Fruit fly (Drosophila melanogaster) whole organism, embryonic: ENCODE measurements around the gene CG12024.

Source experiments
- Adf1 ChIP-seq: fragments of 200-800 bp; sonication (Bioruptor generic); IDR thresholded peaks from 2 replicates; pipeline ENCODE4 v1.3.6; 2022; ENCODE audit warnings: missing biosample characterization, missing genetic modification characterization
- Awh ChIP-seq: fragments of 200-800 bp; sonication (Bioruptor generic); IDR thresholded peaks from 2 replicates; pipeline ENCODE4, ENCODE4 v1.3.6; 2022; ENCODE audit warnings: missing biosample characterization, missing genetic modification characterization
- BtbVII ChIP-seq: fragments of 200-800 bp; sonication (Bioruptor generic); optimal IDR thresholded peaks from 3 replicates; lab custom pipeline; 2017; ENCODE audit warnings: missing biosample characterization, mild to moderate bottlenecking, missing genetic modification characterization
- CG10543 ChIP-seq: fragments of 200-800 bp; sonication (Bioruptor generic); optimal IDR thresholded peaks from 3 replicates; lab custom pipeline; 2017; ENCODE audit warnings: missing biosample characterization, mild to moderate bottlenecking, missing genetic modification characterization, moderate library complexity
- CG10565 ChIP-seq: fragments of 200-800 bp; sonication (Bioruptor generic); optimal IDR thresholded peaks from 3 replicates; lab custom pipeline; 2016; ENCODE audit warnings: missing biosample characterization, mild to moderate bottlenecking, missing genetic modification characterization
- CG11560 ChIP-seq: fragments of 200-800 bp; sonication (Bioruptor generic); IDR thresholded peaks from 3 replicates; pipeline ENCODE4 v1.3.6; 2022; ENCODE audit warnings: missing biosample characterization, missing genetic modification characterization
- CG12071 ChIP-seq: fragments of 200-800 bp; sonication (Bioruptor generic); optimal IDR thresholded peaks from 3 replicates; lab custom pipeline; 2018; ENCODE audit warnings: missing biosample characterization, mild to moderate bottlenecking, missing genetic modification characterization
- CG12219 ChIP-seq: fragments of 200-800 bp; sonication (Bioruptor generic); optimal IDR thresholded peaks from 3 replicates; lab custom pipeline; 2018; ENCODE audit warnings: missing biosample characterization, mild to moderate bottlenecking, missing genetic modification characterization
- CG13123 ChIP-seq: fragments of 200-800 bp; sonication (Bioruptor generic); optimal IDR thresholded peaks from 2 replicates; lab custom pipeline; 2016; ENCODE audit warnings: missing biosample characterization, missing genetic modification characterization
- CG15073 ChIP-seq: fragments of 200-800 bp; sonication (Bioruptor generic); optimal IDR thresholded peaks from 2 replicates; lab custom pipeline; 2016; ENCODE audit warnings: missing biosample characterization, missing genetic modification characterization
- CG16779 ChIP-seq: fragments of 200-800 bp; sonication (Bioruptor generic); IDR thresholded peaks from 2 replicates; pipeline ENCODE4 v1.3.6; 2022; ENCODE audit warnings: missing biosample characterization, missing genetic modification characterization
- CG17829 ChIP-seq: fragments of 200-800 bp; optimal IDR thresholded peaks from 2 replicates; lab custom pipeline; 2019; ENCODE audit warnings: missing biosample characterization, mild to moderate bottlenecking, missing genetic modification characterization, moderate library complexity
- CG18262 ChIP-seq: fragments of 200-800 bp; optimal IDR thresholded peaks from 3 replicates; lab custom pipeline; 2019; ENCODE audit warnings: missing biosample characterization, mild to moderate bottlenecking, missing genetic modification characterization, moderate library complexity
- CG1832 ChIP-seq: fragments of 200-800 bp; sonication (Bioruptor generic); optimal IDR thresholded peaks from 2 replicates; lab custom pipeline; 2017; ENCODE audit warnings: missing biosample characterization, mild to moderate bottlenecking, missing genetic modification characterization, inconsistent platforms
- CG30431 ChIP-seq: fragments of 200-800 bp; sonication (Bioruptor generic); optimal IDR thresholded peaks from 2 replicates; lab custom pipeline; 2017; ENCODE audit warnings: missing biosample characterization, missing genetic modification characterization
- CG31441 ChIP-seq: fragments of 200-800 bp; sonication (Bioruptor generic); IDR thresholded peaks from 2 replicates; pipeline ENCODE4 v1.3.6; 2022; ENCODE audit warnings: missing biosample characterization, missing genetic modification characterization
- CG33213 ChIP-seq: fragments of 200-800 bp; sonication (Bioruptor generic); optimal IDR thresholded peaks from 3 replicates; lab custom pipeline; 2016; ENCODE audit warnings: missing biosample characterization, missing genetic modification characterization
- CG33557 ChIP-seq: fragments of 200-800 bp; sonication (Bioruptor generic); optimal IDR thresholded peaks from 2 replicates; lab custom pipeline; 2019; ENCODE audit warnings: missing biosample characterization, mild to moderate bottlenecking, missing genetic modification characterization, moderate library complexity
- CG4328 ChIP-seq: fragments of 200-800 bp; sonication (Bioruptor generic); optimal IDR thresholded peaks from 3 replicates; lab custom pipeline; 2017; ENCODE audit warnings: missing biosample characterization, missing genetic modification reagents, missing genetic modification characterization
- CG4360 ChIP-seq: fragments of 200-800 bp; sonication (Bioruptor generic); IDR thresholded peaks from 2 replicates; pipeline ENCODE4 v1.3.6; 2022; ENCODE audit warnings: missing biosample characterization, missing genetic modification characterization
- CG4404 ChIP-seq: fragments of 200-800 bp; sonication (Bioruptor generic); IDR thresholded peaks from 2 replicates; pipeline ENCODE4 v1.3.6; 2022; ENCODE audit warnings: missing biosample characterization, missing genetic modification characterization
- CG7786 ChIP-seq: fragments of 200-800 bp; sonication (Bioruptor generic); optimal IDR thresholded peaks from 2 replicates; lab custom pipeline; 2016; ENCODE audit warnings: missing biosample characterization, missing genetic modification characterization
- CG9215 ChIP-seq: fragments of 200-800 bp; sonication (Bioruptor generic); IDR thresholded peaks from 2 replicates; pipeline ENCODE4 v1.3.6; 2022; ENCODE audit warnings: missing biosample characterization, missing genetic modification characterization
- Chrac-16 ChIP-seq: fragments of 200-800 bp; sonication (Bioruptor generic); optimal IDR thresholded peaks from 3 replicates; lab custom pipeline; 2016; ENCODE audit warnings: missing biosample characterization, missing genetic modification characterization
- Dek ChIP-seq: fragments of 200-800 bp; sonication (Bioruptor generic); optimal IDR thresholded peaks from 3 replicates; lab custom pipeline; 2019; ENCODE audit warnings: missing biosample characterization, mild to moderate bottlenecking, missing genetic modification characterization, moderate library complexity
- GATAe ChIP-seq: fragments of 200-800 bp; sonication (Bioruptor generic); conservative IDR thresholded peaks from 2 replicates; pipeline ENCODE4 v1.3.6; 2022; ENCODE audit warnings: missing biosample characterization, missing genetic modification characterization
- H2.0 ChIP-seq: fragments of 200-800 bp; sonication (Bioruptor generic); IDR thresholded peaks from 2 replicates; pipeline ENCODE4 v1.3.6; 2022; ENCODE audit warnings: missing biosample characterization, missing genetic modification characterization
- HLHmδ ChIP-seq: fragments of 200-800 bp; sonication (Bioruptor generic); optimal IDR thresholded peaks from 2 replicates; lab custom pipeline; 2018; ENCODE audit warnings: missing biosample characterization, mild to moderate bottlenecking, missing genetic modification characterization, moderate library complexity
- Jarid2 ChIP-seq: fragments of 200-800 bp; sonication (Bioruptor generic); optimal IDR thresholded peaks from 3 replicates; lab custom pipeline; 2017; ENCODE audit warnings: mild to moderate bottlenecking, missing biosample characterization, missing genetic modification reagents, missing genetic modification characterization
- MTF-1 ChIP-seq: fragments of 200-800 bp; sonication (Bioruptor generic); optimal IDR thresholded peaks from 2 replicates; lab custom pipeline; 2018; ENCODE audit warnings: missing biosample characterization, mild to moderate bottlenecking, missing genetic modification characterization, borderline replicate concordance
- NC2β ChIP-seq: fragments of 200-800 bp; sonication (Bioruptor generic); optimal IDR thresholded peaks from 2 replicates; lab custom pipeline; 2016; ENCODE audit warnings: missing biosample characterization, missing genetic modification characterization
- Scr ChIP-seq: fragments of 200-800 bp; sonication (Bioruptor generic); IDR thresholded peaks from 2 replicates; pipeline ENCODE4 v1.3.6; 2022; ENCODE audit warnings: missing biosample characterization, missing genetic modification characterization; ENCODE audit not compliant: partially characterized antibody
- Sin3A ChIP-seq: fragments of >200 bp; optimal IDR thresholded peaks from 2 replicates; lab custom pipeline; 2018
- bbx ChIP-seq: fragments of 200-800 bp; sonication (Bioruptor generic); IDR thresholded peaks from 2 replicates; pipeline ENCODE4 v1.3.6; 2022; ENCODE audit warnings: missing biosample characterization, missing genetic modification characterization; ENCODE audit not compliant: partially characterized antibody
- caup ChIP-seq: fragments of 200-800 bp; sonication (Bioruptor generic); optimal IDR thresholded peaks from 3 replicates; lab custom pipeline; 2017; ENCODE audit warnings: missing biosample characterization, mild to moderate bottlenecking, missing genetic modification characterization, moderate library complexity; ENCODE audit not compliant: severe bottlenecking
- danr ChIP-seq: fragments of 200-800 bp; sonication (Bioruptor generic); IDR thresholded peaks from 2 replicates; pipeline ENCODE4 v1.3.6; 2022; ENCODE audit warnings: missing biosample characterization, missing genetic modification characterization
- gcm2 ChIP-seq: fragments of 200-800 bp; sonication (Bioruptor generic); optimal IDR thresholded peaks from 2 replicates; lab custom pipeline; 2016; ENCODE audit warnings: missing biosample characterization, missing genetic modification characterization
- gsb ChIP-seq: fragments of 200-800 bp; sonication (Bioruptor generic); IDR thresholded peaks from 2 replicates; pipeline ENCODE4 v1.3.6; 2022; ENCODE audit warnings: missing biosample characterization, missing genetic modification characterization
- inv ChIP-seq: fragments of 200-800 bp; sonication (Bioruptor generic); IDR thresholded peaks from 2 replicates; pipeline ENCODE4 v1.3.6; 2022; ENCODE audit warnings: missing biosample characterization, missing genetic modification characterization; ENCODE audit not compliant: partially characterized antibody
- ken ChIP-seq: fragments of 200-800 bp; sonication (Bioruptor generic); IDR thresholded peaks from 3 replicates; pipeline ENCODE4 v1.3.6; 2022; ENCODE audit warnings: missing biosample characterization, missing genetic modification characterization
- lov ChIP-seq, 2 experiments: fragments of 200-800 bp in 1 of 2; fragments of >200 bp in 1 of 2; sonication (Bioruptor generic) in 1 of 2; IDR thresholded peaks in 1 of 2; optimal IDR thresholded peaks in 1 of 2; 2 replicates in 1 of 2; 3 replicates in 1 of 2; pipeline versions ENCODE4 v1.3.6 to Lab custom; 2017 to 2022; ENCODE audit warnings: missing biosample characterization in 1 of 2, missing genetic modification characterization in 1 of 2
- maf-S ChIP-seq: fragments of 200-800 bp; sonication (Bioruptor generic); optimal IDR thresholded peaks from 2 replicates; lab custom pipeline; 2016; ENCODE audit warnings: missing biosample characterization, missing genetic modification characterization
- mld ChIP-seq: fragments of 200-800 bp; sonication (Bioruptor generic); IDR thresholded peaks from 3 replicates; pipeline ENCODE4 v1.3.6; 2022; ENCODE audit warnings: missing biosample characterization, missing genetic modification characterization; ENCODE audit not compliant: partially characterized antibody
- nerfin-1 ChIP-seq: fragments of 200-800 bp; sonication (Bioruptor generic); optimal IDR thresholded peaks from 3 replicates; lab custom pipeline; 2019; ENCODE audit warnings: missing biosample characterization, mild to moderate bottlenecking, missing genetic modification characterization, moderate library complexity
- oc ChIP-seq: fragments of 200-800 bp; sonication (Bioruptor generic); optimal IDR thresholded peaks from 2 replicates; lab custom pipeline; 2018; ENCODE audit warnings: missing biosample characterization, mild to moderate bottlenecking, missing genetic modification characterization, moderate library complexity
- sens-2 ChIP-seq: fragments of 200-800 bp; sonication (Bioruptor generic); IDR thresholded peaks from 2 replicates; pipeline ENCODE4 v1.3.6; 2022; ENCODE audit warnings: missing biosample characterization, missing genetic modification characterization
- sug ChIP-seq: fragments of 200-800 bp; optimal IDR thresholded peaks from 2 replicates; lab custom pipeline; 2019; ENCODE audit warnings: missing biosample characterization, mild to moderate bottlenecking, missing genetic modification characterization, moderate library complexity
- tio ChIP-seq: fragments of 200-800 bp; sonication (Bioruptor generic); optimal IDR thresholded peaks from 2 replicates; lab custom pipeline; 2017; ENCODE audit warnings: missing biosample characterization, missing genetic modification characterization, inconsistent platforms
- toy ChIP-seq: fragments of 200-800 bp; sonication (Bioruptor generic); IDR thresholded peaks from 2 replicates; pipeline ENCODE4 v1.3.6; 2022; ENCODE audit warnings: missing biosample characterization, missing genetic modification characterization
- zen2 ChIP-seq: fragments of 200-800 bp; sonication (Bioruptor generic); IDR thresholded peaks from 3 replicates; pipeline ENCODE4 v1.3.6; 2022; ENCODE audit warnings: missing biosample characterization, missing genetic modification characterization; ENCODE audit not compliant: partially characterized antibody

Gene CG12024

DNA sequence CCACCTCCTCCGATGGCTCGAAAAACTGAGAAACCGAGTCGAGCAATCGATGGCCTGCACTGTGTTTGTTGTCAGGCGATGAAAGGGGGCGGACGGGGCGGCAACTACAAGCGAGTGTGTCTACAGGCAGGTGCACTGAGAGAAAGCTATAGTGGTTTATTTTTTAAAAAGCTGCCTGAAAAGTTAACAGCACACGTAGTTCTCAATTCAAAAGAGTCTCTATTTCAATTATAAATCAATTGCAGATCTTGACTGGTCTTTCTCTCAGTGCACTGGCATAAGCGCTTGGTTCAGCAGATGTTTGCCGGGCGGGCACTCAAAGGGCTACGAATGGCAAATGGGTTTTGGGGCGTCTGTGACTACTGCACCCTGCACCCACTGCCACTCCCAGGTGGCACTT is 23.7 kb downstream of the CG12024 start (continued):
- TF ChIP-seq CG16779 (GFP tag; lab: Robert Waterston, UW) (no peak), MTF-1 (GFP tag; lab: Kevin White, UChicago) (no peak), CG7786 (no peak), HLHmδ (GFP tag; lab: Kevin White, UChicago) (no peak), gcm2 (GFP tag; lab: Kevin White, UChicago) (no peak), CG4328 (GFP tag; lab: Kevin White, UChicago) (no peak), CG30431 (no peak), CG12219 (GFP tag; lab: Kevin White, UChicago) (no peak), Sin3A (lab: Kevin White, UChicago) (no peak), CG15073 (GFP tag; lab: Kevin White, UChicago) (no peak), nerfin-1 (tag; lab: Kevin White, UChicago) (no peak), Chrac-16 (GFP tag; lab: Kevin White, UChicago) (no peak), mld (GFP tag; lab: Robert Waterston, UW) (no peak), bbx (no peak), CG13123 (no peak), Awh (GFP tag; lab: Robert Waterston, UW) (peak; percentile 30; the same call in 1 of the 2 replicates), caup (GFP tag; lab: Kevin White, UChicago) (peak; percentile 19), CG33557 (GFP tag; lab: Kevin White, UChicago) (no peak), inv (GFP tag; lab: Robert Waterston, UW) (no peak), CG9215 (GFP tag; lab: Robert Waterston, UW) (peak; percentile 6; the same call in 1 of the 2 replicates), ken (GFP tag; lab: Robert Waterston, UW) (no peak), gsb (GFP tag; lab: Robert Waterston, UW) (no peak), BtbVII (GFP tag; lab: Kevin White, UChicago) (peak; percentile 24), CG33213 (GFP tag; lab: Kevin White, UChicago) (no peak), H2.0 (0 out of 2 replicates have a peak, but pooled peaks have one; percentile 3), danr (GFP tag; lab: Robert Waterston, UW) (0 out of 2 replicates have a peak, but pooled peaks have one; percentile 22), CG10565 (GFP tag; lab: Kevin White, UChicago) (no peak), CG4404 (no peak), GATAe (0 out of 2 replicates have a peak, but pooled peaks have one; percentile 29), toy (GFP tag; lab: Robert Waterston, UW) (peak; percentile 6; the same call in 1 of the 2 replicates), Scr (GFP tag; lab: Robert Waterston, UW) (no peak), maf-S (GFP tag; lab: Kevin White, UChicago) (no peak), oc (tag; lab: Kevin White, UChicago) (no peak), lov (optimal IDR thresholded peaks at IDR 0.05; lab: Kevin White, UChicago) (no peak), lov (GFP tag; IDR thresholded peaks at IDR 0.05; lab: Robert Waterston, UW) (no peak), tio (GFP tag; lab: Kevin White, UChicago) (no peak), CG10543 (GFP tag; lab: Kevin White, UChicago) (no peak), CG12071 (GFP tag; lab: Kevin White, UChicago) (peak; percentile 46), CG1832 (GFP tag; lab: Kevin White, UChicago) (no peak), CG18262 (no peak), CG4360 (GFP tag; lab: Robert Waterston, UW) (no peak), NC2β (GFP tag; lab: Kevin White, UChicago) (no peak), Dek (tag; lab: Kevin White, UChicago) (no peak), CG11560 (tag; lab: Robert Waterston, UW) (no peak), CG17829 (tag; lab: Kevin White, UChicago) (peak; percentile 17), sens-2 (GFP tag; lab: Robert Waterston, UW) (no peak), zen2 (GFP tag; lab: Robert Waterston, UW) (no peak), Adf1 (no peak), Jarid2 (GFP tag; lab: Kevin White, UChicago) (no peak), sug (no peak), CG31441 (GFP tag; lab: Robert Waterston, UW) (0 out of 2 replicates have a peak, but pooled peaks have one; percentile 22)
